Fruit fly (Drosophila melanogaster): ENCODE results near the gene CG10237.

Gene CG10237

dm6 chr2L:19397617-19398316, 44.8 kb downstream of the CG10237 start (continued):
- TF ChIP-seq Fer1 (GFP tag; optimal IDR thresholded peaks at IDR 0.05) (peak; percentile 27), CG6813 (GFP tag; optimal IDR thresholded peaks at IDR 0.05) (no peak), cg (GFP tag; optimal IDR thresholded peaks at IDR 0.05) (no peak), HLHmδ (GFP tag; optimal IDR thresholded peaks at IDR 0.05) (no peak), chn (GFP tag; optimal IDR thresholded peaks at IDR 0.05) (peak; percentile 8), TFAM (GFP tag; optimal IDR thresholded peaks at IDR 0.05) (no peak), Eip74EF (GFP tag; optimal IDR thresholded peaks at IDR 0.05) (no peak), CG6272 (GFP tag; IDR thresholded peaks at IDR 0.05) (no peak), ERR (GFP tag; optimal IDR thresholded peaks at IDR 0.05) (no peak), lov (optimal IDR thresholded peaks at IDR 0.05) (no peak), lov (GFP tag; IDR thresholded peaks at IDR 0.05) (no peak), schlank (tag; optimal IDR thresholded peaks at IDR 0.05) (no peak), CG42726 (GFP tag; IDR thresholded peaks at IDR 0.05; ENCODE audit: partially characterized antibody) (no peak), CG4707 (GFP tag; optimal IDR thresholded peaks at IDR 0.05) (no peak), CG31441 (GFP tag; IDR thresholded peaks at IDR 0.05) (no peak), CG11695 (GFP tag; IDR thresholded peaks at IDR 0.05) (no peak), danr (GFP tag; IDR thresholded peaks at IDR 0.05) (no peak), wek (GFP tag; optimal IDR thresholded peaks at IDR 0.05) (no peak), gsb-n (tag; optimal IDR thresholded peaks at IDR 0.05) (no peak), CG9817 (tag; optimal IDR thresholded peaks at IDR 0.05) (no peak), fd102C (GFP tag; optimal IDR thresholded peaks at IDR 0.05) (no peak), Dek (tag; optimal IDR thresholded peaks at IDR 0.05) (no peak), CG4730 (GFP tag; IDR thresholded peaks at IDR 0.05) (no peak), Hr78 (GFP tag; optimal IDR thresholded peaks at IDR 0.05) (no peak), sob (GFP tag; IDR thresholded peaks at IDR 0.05) (no peak), CG17328 (GFP tag; IDR thresholded peaks at IDR 0.05) (no peak), CG10979 (tag; optimal IDR thresholded peaks at IDR 0.05) (no peak), slbo (GFP tag; IDR thresholded peaks at IDR 0.05) (peak; percentile 39), CG15269 (tag; optimal IDR thresholded peaks at IDR 0.05) (peak; percentile 42), CG43689 (GFP tag; IDR thresholded peaks at IDR 0.05) (no peak), CG18476 (GFP tag; optimal IDR thresholded peaks at IDR 0.05) (no peak), pros (GFP tag; optimal IDR thresholded peaks at IDR 0.05) (no peak), ranshi (GFP tag; IDR thresholded peaks at IDR 0.05) (no peak), repo (GFP tag; optimal IDR thresholded peaks at IDR 0.05) (no peak), CG5953 (GFP tag; IDR thresholded peaks at IDR 0.05) (no peak), bbx (GFP tag; IDR thresholded peaks at IDR 0.05; ENCODE audit: partially characterized antibody) (no peak), CG10431 (GFP tag; optimal IDR thresholded peaks at IDR 0.05) (no peak), bowl (GFP tag; IDR thresholded peaks at IDR 0.05) (no peak), sim (GFP tag; IDR thresholded peaks at IDR 0.05) (no peak), scrt (GFP tag; optimal IDR thresholded peaks at IDR 0.05) (peak; percentile 81), CG1233 (GFP tag; optimal IDR thresholded peaks at IDR 0.05) (no peak), pum (GFP tag; optimal IDR thresholded peaks at IDR 0.05) (no peak), Spps (tag; optimal IDR thresholded peaks at IDR 0.05) (no peak), Poxn (GFP tag; IDR thresholded peaks at IDR 0.05) (no peak), CG7271 (tag; optimal IDR thresholded peaks at IDR 0.05) (no peak), CG4617 (GFP tag; optimal IDR thresholded peaks at IDR 0.05; ENCODE audit: borderline replicate concordance) (no peak), wor (GFP tag; IDR thresholded peaks at IDR 0.05) (no peak), sug (tag; optimal IDR thresholded peaks at IDR 0.05) (no peak), ro (GFP tag; IDR thresholded peaks at IDR 0.05) (no peak), CG5245 (GFP tag; optimal IDR thresholded peaks at IDR 0.05) (no peak)
